Worm (Caenorhabditis elegans) whole organism, L1 larva: ENCODE measurements around the gene fnip-2.

Experiments
- C04F5.9 ChIP-seq: sonication (generic microtip); optimal IDR thresholded peaks from 2 replicates; lab custom pipeline; 2016; ENCODE audit warnings: missing genetic modification characterization, missing compliant biosample characterization
- F16B12.6 ChIP-seq: fragments of 150-350 bp; optimal IDR thresholded peaks from 2 replicates; lab custom pipeline; 2014; ENCODE audit warnings: missing biosample characterization, missing genetic modification characterization
- Y116A8C.19 ChIP-seq: sonication (generic microtip); optimal IDR thresholded peaks from 2 replicates; lab custom pipeline; 2016; ENCODE audit warnings: missing compliant biosample characterization, missing genetic modification characterization, borderline replicate concordance
- aly-2 ChIP-seq: fragments of 150-350 bp; optimal IDR thresholded peaks from 2 replicates; lab custom pipeline; 2014; ENCODE audit warnings: missing biosample characterization, missing genetic modification characterization
- ama-1 ChIP-seq: fragments of 150-350 bp; optimal IDR thresholded peaks from 2 replicates; lab custom pipeline; 2014
- ceh-82 ChIP-seq, 3 experiments: fragments of 150-350 bp in 1 of 3; sonication (generic microtip) in 2 of 3; optimal IDR thresholded peaks; 2 replicates each; lab custom pipeline; 2014 to 2017; ENCODE audit warnings: missing biosample characterization in 3 of 3, missing genetic modification characterization in 3 of 3
- ces-1 ChIP-seq: fragments of 150-350 bp; optimal IDR thresholded peaks from 2 replicates; lab custom pipeline; 2014; ENCODE audit warnings: missing biosample characterization, missing genetic modification reagents, missing genetic modification characterization
- dpl-1 ChIP-seq, 3 experiments: fragments of 150-350 bp in 2 of 3; sonication (generic microtip) in 1 of 3; optimal IDR thresholded peaks; 2 replicates each; lab custom pipeline; 2014 to 2017; ENCODE audit warnings: missing biosample characterization in 3 of 3, missing genetic modification characterization in 3 of 3, missing genetic modification reagents in 3 of 3
- efl-1 ChIP-seq, 4 experiments: fragments of 150-350 bp; optimal IDR thresholded peaks in 3 of 4; peaks in 1 of 4; 1 replicate in 1 of 4; 2 replicates in 3 of 4; lab custom pipeline; 2014; ENCODE audit warnings: missing biosample characterization in 2 of 4, missing genetic modification characterization in 2 of 4, missing genetic modification reagents in 2 of 4
- ets-5 ChIP-seq: fragments of 200-800 bp; sonication (Bioruptor generic); IDR thresholded peaks from 2 replicates; pipeline ENCODE4 v1.3.6; 2022; ENCODE audit warnings: missing genetic modification characterization, missing compliant biosample characterization
- fkh-10 ChIP-seq: sonication (generic microtip); optimal IDR thresholded peaks from 2 replicates; lab custom pipeline; 2017; ENCODE audit warnings: missing biosample characterization, missing genetic modification reagents, missing genetic modification characterization
- fkh-4 ChIP-seq: sonication (generic microtip); optimal IDR thresholded peaks from 2 replicates; lab custom pipeline; 2016; ENCODE audit warnings: missing compliant biosample characterization, missing genetic modification characterization, borderline replicate concordance
- grh-1 ChIP-seq: fragments of 200-800 bp; sonication (Bioruptor generic); IDR thresholded peaks from 2 replicates; pipeline ENCODE4 v1.3.6; 2022; ENCODE audit warnings: missing genetic modification reagents, missing genetic modification characterization, missing compliant biosample characterization
- isw-1 ChIP-seq: fragments of 200-800 bp; sonication (Bioruptor generic); IDR thresholded peaks from 2 replicates; pipeline ENCODE4 v1.3.6; 2022; ENCODE audit warnings: missing genetic modification characterization, missing compliant biosample characterization
- jun-1 ChIP-seq: fragments of 150-350 bp; optimal IDR thresholded peaks from 2 replicates; lab custom pipeline; 2014; ENCODE audit warnings: missing biosample characterization, missing genetic modification reagents, missing genetic modification characterization
- lin-13 ChIP-seq: fragments of 150-350 bp; optimal IDR thresholded peaks from 2 replicates; lab custom pipeline; 2014; ENCODE audit warnings: missing biosample characterization, missing genetic modification reagents, missing genetic modification characterization
- lin-35 ChIP-seq, 2 experiments: fragments of 150-350 bp; optimal IDR thresholded peaks; 2 replicates each; lab custom pipeline; 2014; ENCODE audit warnings: missing biosample characterization in 2 of 2, missing genetic modification characterization in 2 of 2, missing genetic modification reagents in 2 of 2
- lin-39 ChIP-seq: fragments of 150-350 bp; optimal IDR thresholded peaks from 2 replicates; lab custom pipeline; 2014; ENCODE audit warnings: missing biosample characterization, missing genetic modification reagents, missing genetic modification characterization
- lsy-2 ChIP-seq, 2 experiments: fragments of 150-350 bp; optimal IDR thresholded peaks; 2 replicates each; lab custom pipeline; 2014; ENCODE audit warnings: missing biosample characterization in 2 of 2, missing genetic modification characterization in 2 of 2
- mep-1 ChIP-seq: fragments of 150-350 bp; optimal IDR thresholded peaks from 2 replicates; lab custom pipeline; 2014; ENCODE audit warnings: missing biosample characterization, missing genetic modification characterization
- nhr-11 ChIP-seq: fragments of 150-350 bp; optimal IDR thresholded peaks from 2 replicates; lab custom pipeline; 2014; ENCODE audit warnings: missing biosample characterization, missing genetic modification characterization
- nhr-19 ChIP-seq: fragments of 200-800 bp; sonication (Bioruptor generic); conservative IDR thresholded peaks from 2 replicates; pipeline ENCODE4 v1.3.6; 2022; ENCODE audit warnings: missing genetic modification characterization, missing compliant biosample characterization
- nhr-20 ChIP-seq: sonication (generic microtip); optimal IDR thresholded peaks from 2 replicates; lab custom pipeline; 2016; ENCODE audit warnings: mild to moderate bottlenecking, missing genetic modification characterization, missing compliant biosample characterization
- nhr-47 ChIP-seq: sonication (generic microtip); optimal IDR thresholded peaks from 2 replicates; lab custom pipeline; 2016; ENCODE audit warnings: mild to moderate bottlenecking, missing genetic modification characterization, moderate library complexity, missing compliant biosample characterization
- nhr-85 ChIP-seq: sonication (generic microtip); peaks from one replicate; lab custom pipeline; 2016; ENCODE audit warnings: missing genetic modification characterization, inconsistent platforms, missing compliant biosample characterization
- nhr-90 ChIP-seq: sonication (generic microtip); optimal IDR thresholded peaks from 2 replicates; lab custom pipeline; 2016; ENCODE audit warnings: mild to moderate bottlenecking, missing genetic modification characterization, missing compliant biosample characterization; ENCODE audit not compliant: poor library complexity
- pqm-1 ChIP-seq: sonication (generic microtip); optimal IDR thresholded peaks from 3 replicates; lab custom pipeline; 2017; ENCODE audit warnings: missing biosample characterization, missing genetic modification characterization
- snu-23 ChIP-seq: sonication (generic microtip); optimal IDR thresholded peaks from 2 replicates; lab custom pipeline; 2016; ENCODE audit warnings: missing genetic modification characterization, missing compliant biosample characterization
- sup-37 ChIP-seq: fragments of 200-800 bp; sonication (Bioruptor generic); optimal IDR thresholded peaks from 2 replicates; lab custom pipeline; 2018; ENCODE audit warnings: mild to moderate bottlenecking, missing genetic modification characterization, missing compliant biosample characterization
- tbx-2 ChIP-seq: sonication (generic microtip); optimal IDR thresholded peaks from 2 replicates; lab custom pipeline; 2016; ENCODE audit warnings: missing genetic modification characterization, missing compliant biosample characterization
- unc-62 ChIP-seq: fragments of 150-350 bp; optimal IDR thresholded peaks from 2 replicates; lab custom pipeline; 2014; ENCODE audit warnings: missing biosample characterization, missing genetic modification reagents, missing genetic modification characterization
- unc-86 ChIP-seq: sonication (generic microtip); optimal IDR thresholded peaks from 2 replicates; lab custom pipeline; 2016; ENCODE audit warnings: missing genetic modification characterization, missing compliant biosample characterization
- xbp-1 ChIP-seq: sonication (generic microtip); optimal IDR thresholded peaks from 2 replicates; lab custom pipeline; 2016; ENCODE audit warnings: missing genetic modification characterization, missing compliant biosample characterization
- zag-1 ChIP-seq: fragments of 150-350 bp; optimal IDR thresholded peaks from 2 replicates; lab custom pipeline; 2014; ENCODE audit warnings: missing biosample characterization, missing genetic modification characterization
- zip-4 ChIP-seq: fragments of 200-800 bp; sonication (Bioruptor generic); optimal IDR thresholded peaks from 2 replicates; lab custom pipeline; 2018; ENCODE audit warnings: mild to moderate bottlenecking, missing genetic modification characterization, moderate library complexity, missing compliant biosample characterization
- ztf-11 ChIP-seq, 2 experiments: sonication (generic microtip); optimal IDR thresholded peaks; 2 replicates each; lab custom pipeline; 2016 to 2017; ENCODE audit warnings: missing genetic modification characterization in 2 of 2, missing biosample characterization in 1 of 2, missing compliant biosample characterization in 1 of 2

Gene fnip-2

DNA sequence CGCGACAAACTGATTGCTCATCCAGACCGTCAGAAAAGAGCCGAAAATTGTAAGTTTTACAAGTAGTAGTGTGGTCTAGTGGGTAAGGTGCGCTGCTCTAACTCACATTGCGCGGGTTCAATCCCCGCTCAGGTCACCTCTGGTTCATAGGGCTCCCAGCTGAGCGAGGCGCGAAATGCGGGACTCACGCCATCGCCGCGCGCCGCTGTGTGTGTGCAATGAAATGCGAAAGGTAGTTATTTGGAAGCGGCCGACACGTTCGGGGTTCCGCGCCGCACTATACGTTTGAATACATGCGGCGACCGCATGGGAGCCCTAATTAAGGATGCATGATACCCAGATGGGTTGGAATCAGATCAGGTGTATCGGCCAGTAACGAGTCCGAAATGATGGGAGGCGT is 23.5 kb downstream of the fnip-2 start:
- TF ChIP-seq fkh-10 (GFP tag; lab: Kevin White, UChicago) (no peak), zip-4 (GFP tag; lab: Kevin White, UChicago) (no peak), lin-13 (GFP tag; lab: Kevin White, UChicago) (no peak), nhr-90 (tag; lab: Kevin White, UChicago) (no peak), C04F5.9 (tag; lab: Kevin White, UChicago) (no peak), unc-62 (no peak), lin-39 (tag; lab: Kevin White, UChicago) (no peak), nhr-47 (no peak), fkh-4 (tag; lab: Kevin White, UChicago) (no peak), ces-1 (GFP tag; lab: Kevin White, UChicago) (no peak), ama-1 (lab: Kevin White, UChicago) (no peak), ets-5 (no peak), nhr-11 (tag; lab: Kevin White, UChicago) (no peak), zag-1 (tag; lab: Kevin White, UChicago) (no peak), aly-2 (tag; lab: Kevin White, UChicago) (no peak), nhr-19 (GFP tag; lab: Robert Waterston, UW) (no peak), mep-1 (no peak), nhr-85 (tag; lab: Kevin White, UChicago) (no peak)

DNA sequence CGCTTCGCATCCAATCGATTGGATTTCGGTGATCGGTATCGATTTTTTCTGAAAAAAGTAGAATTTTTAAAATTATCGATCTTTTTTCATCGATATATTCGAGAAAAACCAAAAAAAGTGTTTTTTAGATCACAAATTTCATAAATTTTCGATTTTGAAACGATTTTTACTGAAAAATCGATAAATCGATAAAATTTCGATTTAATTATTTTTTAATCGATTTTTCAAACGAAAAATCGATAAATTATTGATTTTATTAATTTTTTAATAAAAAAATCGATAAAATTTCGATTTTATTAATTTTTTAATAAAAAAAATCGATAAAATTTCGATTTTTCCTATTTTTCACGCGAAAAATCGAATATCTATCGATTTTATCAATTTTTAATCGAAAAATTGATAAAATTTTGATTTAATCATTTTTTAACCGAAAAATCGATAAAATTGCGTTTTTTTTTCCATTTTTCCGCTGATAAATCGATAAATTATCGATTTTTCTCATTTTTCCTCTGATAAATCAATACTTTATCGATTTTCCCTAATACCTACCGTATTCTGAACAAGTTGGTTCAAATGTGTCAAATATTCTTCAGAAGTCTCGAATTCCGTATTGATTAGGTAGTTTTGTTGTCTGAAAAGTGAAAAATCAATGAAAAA is 30.9 kb downstream of the fnip-2 start:
- TF ChIP-seq jun-1 (no peak), pqm-1 (tag; lab: Kevin White, UChicago) (no peak)

DNA sequence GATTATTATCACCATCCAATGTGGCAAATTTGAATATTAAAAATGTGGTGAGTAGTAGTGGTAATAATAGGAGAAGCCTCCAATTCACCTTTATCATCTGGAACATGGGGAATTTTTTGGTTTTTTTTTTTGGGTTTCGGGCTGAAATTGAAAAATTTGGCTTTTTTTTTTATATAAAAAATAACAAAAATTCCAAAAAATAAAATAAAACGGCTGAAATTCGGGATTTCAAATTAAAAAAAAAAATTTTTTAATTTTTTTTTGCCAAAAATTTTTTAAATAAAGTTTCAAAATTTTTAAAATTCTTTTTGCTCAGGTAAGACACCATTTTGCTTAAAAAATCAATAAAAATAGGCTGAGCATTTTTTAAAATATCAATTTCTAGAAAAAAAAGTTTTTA is 40.9 kb downstream of the fnip-2 start, which contains the start of gene famp-1:
Gene famp-1 (minus strand): TSS at position 101 of the 400 bp plus-strand sequence.
- no peak for TF ChIP-seq zip-4 (GFP tag; lab: Kevin White, UChicago)
- no peak for TF ChIP-seq unc-86
- no peak for TF ChIP-seq Y116A8C.19 (tag; lab: Kevin White, UChicago)
- no peak for TF ChIP-seq fkh-4 (tag; lab: Kevin White, UChicago)
- TF ChIP-seq nhr-19 (GFP tag; lab: Robert Waterston, UW) = no peak
- no peak for TF ChIP-seq nhr-20
- TF ChIP-seq ceh-82 (tag; optimal IDR thresholded peaks at IDR 0.05; lab: Kevin White, UChicago) = no peak
- TF ChIP-seq mep-1 = no peak
- no peak for TF ChIP-seq sup-37 (GFP tag; lab: Kevin White, UChicago)
- TF ChIP-seq ztf-11 (tag; optimal IDR thresholded peaks at IDR 0.05; lab: Kevin White, UChicago) = no peak

DNA sequence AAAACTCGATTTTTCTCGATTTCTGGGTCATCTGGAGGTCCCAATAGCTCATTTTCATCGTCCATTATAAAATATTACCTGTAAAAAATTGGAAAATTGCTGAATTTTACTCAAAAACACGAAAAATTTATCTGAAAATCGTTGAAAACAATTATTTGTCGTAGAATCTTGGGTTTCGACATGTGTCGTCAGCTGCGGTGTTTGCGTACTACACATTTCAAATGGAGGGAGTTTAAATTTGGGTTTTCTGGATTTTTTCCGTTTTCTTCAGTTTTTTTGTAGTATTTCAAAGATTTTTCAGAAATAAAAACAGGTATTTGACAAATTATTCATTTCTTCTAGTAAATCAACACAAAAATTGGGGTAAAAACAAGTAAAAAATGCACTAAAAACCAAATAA is 52.9 kb downstream of the fnip-2 start, which contains the start of gene M70.5:
Gene M70.5 (minus strand): TSS at position 78 of the 400 bp plus-strand sequence.
- TF ChIP-seq isw-1 = peak; percentile 58
- TF ChIP-seq dpl-1 (GFP tag; optimal IDR thresholded peaks at IDR 0.05; lab: Kevin White, UChicago) = peak; percentile 69 to 84 (median 82)
- peak; percentile 19 for TF ChIP-seq xbp-1 (tag; lab: Kevin White, UChicago)
- TF ChIP-seq grh-1 (GFP tag; lab: Robert Waterston, UW) = peak; percentile 57
- TF ChIP-seq lin-35 (GFP tag; optimal IDR thresholded peaks at IDR 0.05; lab: Kevin White, UChicago) = peak; percentile 64 to 86
- peak; percentile 15 for TF ChIP-seq tbx-2 (tag; lab: Kevin White, UChicago)
- peak in 1 of 2 experiments; percentile 25 for TF ChIP-seq lsy-2 (tag; optimal IDR thresholded peaks at IDR 0.05; lab: Kevin White, UChicago)
- TF ChIP-seq efl-1 (optimal IDR thresholded peaks at IDR 0.05; lab: Kevin White, UChicago) = peak; percentile 49 to 83
- TF ChIP-seq efl-1 (GFP tag; optimal IDR thresholded peaks at IDR 0.05 in 1 of 2; lab: Kevin White, UChicago) = peak; percentile 86 to 98
- peak; percentile 71 for TF ChIP-seq F16B12.6 (tag; lab: Kevin White, UChicago)
- peak; percentile 60 for TF ChIP-seq nhr-19 (GFP tag; lab: Robert Waterston, UW)
- peak; percentile 31 for TF ChIP-seq snu-23
